Worm (Caenorhabditis elegans): Measurements from ENCODE around the gene gta-1.

Gene gta-1

DNA sequence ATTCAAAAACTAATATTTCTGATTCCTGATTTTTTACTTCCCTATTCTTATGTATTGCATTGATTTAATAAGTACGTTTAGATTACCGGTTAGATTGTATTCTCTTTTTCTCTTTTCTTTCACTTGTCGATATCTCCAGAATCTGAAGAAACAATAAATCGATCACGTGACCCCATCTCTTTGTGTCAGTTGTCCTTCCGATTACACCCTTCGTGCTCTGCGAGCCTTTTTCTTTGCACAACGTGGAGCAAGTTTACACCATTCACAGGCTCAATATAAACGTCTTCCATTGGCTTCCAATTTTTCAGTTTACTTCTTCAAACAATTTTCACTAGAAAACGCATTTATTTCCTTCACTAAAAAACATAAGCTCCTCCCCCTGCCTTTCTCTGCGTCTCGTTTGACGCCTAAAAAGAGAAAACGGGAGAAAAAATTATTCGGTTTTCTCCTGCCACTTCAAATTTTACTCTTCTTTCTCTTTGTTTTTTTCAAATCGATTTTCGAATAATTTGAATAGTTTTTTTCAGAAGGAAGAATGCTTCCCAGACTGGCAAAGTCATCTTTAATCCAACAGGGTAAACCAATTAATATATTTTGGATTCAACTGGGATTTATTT lies at the start of gene gta-1:
gta-1 (plus strand) TSS at position 528 of the 617 bp plus-strand sequence.
- TF ChIP-seq lag-1 (GFP tag; IDR thresholded peaks at IDR 0.05) (no peak), atf-7 (tag; optimal IDR thresholded peaks at IDR 0.05) (no peak), ama-1 (optimal IDR thresholded peaks at IDR 0.05) (peak; percentile 50), ama-1 (GFP tag; optimal IDR thresholded peaks at IDR 0.05) (no peak), F33H1.4 (GFP tag; IDR thresholded peaks at IDR 0.05) (no peak), F55B11.4 (tag; optimal IDR thresholded peaks at IDR 0.05; ENCODE audit: borderline replicate concordance, insufficient read depth) (no peak), K12H6.12 (tag; optimal IDR thresholded peaks at IDR 0.05) (no peak), xnd-1 (tag; optimal IDR thresholded peaks at IDR 0.05) (no peak), him-1 (tag; optimal IDR thresholded peaks at IDR 0.05) (no peak), ccch-3 (GFP tag; optimal IDR thresholded peaks at IDR 0.05) (no peak), cebp-1 (GFP tag; IDR thresholded peaks at IDR 0.05) (no peak), cebp-1 (tag; optimal IDR thresholded peaks at IDR 0.05) (peak; percentile 15), madf-6 (GFP tag; IDR thresholded peaks at IDR 0.05) (no peak), zim-3 (tag; optimal IDR thresholded peaks at IDR 0.05) (no peak), egl-18 (GFP tag; IDR thresholded peaks at IDR 0.05) (no peak), Y95B8A.8 (GFP tag; IDR thresholded peaks at IDR 0.05) (no peak), Y79H2A.3 (GFP tag; conservative IDR thresholded peaks at IDR 0.05) (no peak)

DNA sequence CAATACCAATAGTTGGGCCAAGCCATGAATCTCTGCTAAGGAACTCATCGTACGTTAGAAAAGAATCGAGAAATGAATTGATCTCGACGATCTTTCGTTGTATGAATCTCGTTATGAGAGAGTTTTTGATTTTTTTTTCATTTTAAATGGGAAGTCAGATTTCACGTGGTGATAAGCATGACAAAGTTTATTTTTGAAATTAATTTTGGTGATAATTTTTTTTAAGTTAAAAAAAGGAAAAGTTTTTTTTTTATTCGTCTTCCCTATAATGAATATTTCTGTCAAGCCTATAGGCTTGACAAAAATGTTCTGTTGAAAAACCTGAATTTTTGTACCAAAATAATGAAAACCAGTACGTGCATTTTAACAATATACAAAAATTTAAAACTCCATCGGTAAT lies 44.6 kb upstream of the gta-1 start, which contains the start of gene K08F4.5:
K08F4.5 (minus strand) TSS at position 101 of the 400 bp plus-strand sequence.
- TF ChIP-seq F33H1.4 (GFP tag; IDR thresholded peaks at IDR 0.05): no peak

DNA sequence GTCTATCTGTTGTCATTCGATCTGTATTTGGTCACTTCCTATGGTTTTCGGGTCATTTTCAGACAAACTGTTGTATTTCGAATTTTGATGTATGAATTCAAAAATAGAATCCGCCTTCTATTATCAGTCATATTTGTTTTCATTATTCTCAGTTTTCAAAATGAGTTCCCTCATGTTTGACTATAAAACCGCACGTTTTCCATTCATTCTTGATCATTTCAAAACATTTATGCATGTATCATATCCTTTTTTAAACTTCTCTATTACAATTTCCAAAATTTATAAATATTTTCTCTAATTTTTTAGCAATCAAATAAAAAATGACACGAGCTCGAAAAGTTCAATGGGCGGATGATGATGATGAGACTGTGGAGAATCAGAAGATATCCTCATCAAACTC lies 42.7 kb upstream of the gta-1 start, which contains the start of gene K08F4.12:
K08F4.12 (plus strand) TSS at position 301 of the 400 bp plus-strand sequence.
- TF ChIP-seq lir-1 (GFP tag; conservative IDR thresholded peaks at IDR 0.05) (no peak), F37B4.10 (GFP tag; IDR thresholded peaks at IDR 0.05) (no peak), Y53G8AR.9 (GFP tag; conservative IDR thresholded peaks at IDR 0.05) (no peak), atf-7 (tag; optimal IDR thresholded peaks at IDR 0.05) (no peak), him-1 (tag; optimal IDR thresholded peaks at IDR 0.05) (no peak), lsl-1 (GFP tag; optimal IDR thresholded peaks at IDR 0.05) (no peak), attf-5 (GFP tag; optimal IDR thresholded peaks at IDR 0.05) (no peak), egl-18 (GFP tag; IDR thresholded peaks at IDR 0.05) (no peak)

DNA sequence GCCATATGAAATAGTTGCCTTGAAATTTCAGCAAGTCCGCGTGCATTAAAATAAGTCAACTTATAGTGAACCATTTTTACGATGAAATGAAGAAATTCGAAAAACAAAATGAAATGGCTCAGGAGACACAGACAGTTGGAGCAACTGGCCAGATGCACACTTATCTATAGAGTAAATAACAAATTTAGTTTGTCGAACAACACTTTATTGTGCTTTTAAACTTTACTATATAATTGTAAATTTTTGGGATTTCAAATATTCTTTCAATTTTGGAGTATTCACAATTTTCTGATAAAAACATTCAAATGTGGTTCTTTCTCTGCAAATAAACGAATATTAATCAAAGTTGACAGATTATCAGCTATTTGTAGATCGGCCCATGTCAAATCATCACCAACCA lies 40.3 kb upstream of the gta-1 start, which contains the start of gene gst-3:
gst-3 (minus strand) TSS at position 101 of the 400 bp plus-strand sequence.
- TF ChIP-seq lsl-1 (GFP tag; optimal IDR thresholded peaks at IDR 0.05): no peak

DNA sequence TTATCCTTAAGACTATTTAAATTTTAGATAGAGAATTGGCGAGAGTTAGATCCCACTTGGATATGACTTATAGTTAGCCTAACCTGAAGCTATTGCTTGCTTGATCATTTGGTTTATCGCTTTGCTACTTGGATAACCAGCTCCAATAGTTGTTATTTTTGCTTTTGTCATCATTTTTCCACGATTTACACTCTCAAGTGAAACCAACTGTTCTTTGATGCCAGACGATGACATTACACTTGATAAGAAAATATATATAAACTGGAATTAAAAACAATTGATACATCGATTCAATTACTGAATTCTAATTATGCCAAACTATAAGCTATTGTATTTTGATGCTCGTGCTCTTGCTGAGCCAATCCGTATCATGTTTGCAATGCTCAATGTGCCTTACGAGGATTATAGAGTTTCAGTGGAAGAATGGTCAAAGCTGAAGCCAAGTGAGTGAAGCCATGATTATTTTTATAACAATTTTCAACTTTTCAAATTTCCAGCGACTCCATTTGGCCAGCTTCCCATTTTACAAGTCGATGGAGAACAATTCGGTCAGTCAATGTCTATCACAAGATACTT lies 38.4 kb upstream of the gta-1 start, which contains the start of the genes gst-2, gst-4 and dhs-12:
gst-2 (minus strand) TSS at position 132 of the 576 bp plus-strand sequence.
gst-4 (plus strand) TSS at position 296 of the 576 bp plus-strand sequence.
dhs-12 (plus strand) TSS at position 526 of the 576 bp plus-strand sequence.
- TF ChIP-seq zfh-2 (GFP tag; conservative IDR thresholded peaks at IDR 0.05) (no peak), ama-1 (optimal IDR thresholded peaks at IDR 0.05) (no peak), ama-1 (GFP tag; optimal IDR thresholded peaks at IDR 0.05) (no peak), ceh-58 (GFP tag; IDR thresholded peaks at IDR 0.05) (no peak)

DNA sequence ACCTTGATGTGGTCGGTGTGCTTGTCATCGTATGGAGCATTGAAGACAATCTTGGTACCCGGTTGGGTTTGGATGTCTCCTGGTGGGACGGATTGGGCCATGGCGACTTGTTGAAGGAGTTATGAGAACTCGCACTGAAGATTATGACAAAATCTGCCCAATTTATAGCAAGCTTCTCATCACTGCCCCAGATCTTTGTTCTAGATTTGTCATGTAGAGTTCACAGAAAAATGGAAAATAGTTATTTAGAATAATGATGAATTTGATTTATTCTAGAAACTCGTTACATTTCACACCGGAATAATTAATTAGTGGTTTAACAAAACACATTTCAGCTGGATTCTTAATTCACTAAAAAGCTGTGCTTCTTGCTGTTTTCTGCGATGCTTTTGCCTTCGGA lies 36.8 kb upstream of the gta-1 start, which contains the start of gene msp-38:
msp-38 (minus strand) TSS at position 101 of the 400 bp plus-strand sequence.
- TF ChIP-seq nfya-2 (GFP tag; IDR thresholded peaks at IDR 0.05) (no peak), F33H1.4 (GFP tag; IDR thresholded peaks at IDR 0.05) (no peak), rpc-1 (optimal IDR thresholded peaks at IDR 0.05) (no peak), rpc-1 (tag; optimal IDR thresholded peaks at IDR 0.05) (no peak), lsy-27 (tag; optimal IDR thresholded peaks at IDR 0.05; ENCODE audit: borderline replicate concordance, insufficient read depth) (no peak), hmg-1.2 (GFP tag; IDR thresholded peaks at IDR 0.05) (no peak), C06A6.2 (GFP tag; conservative IDR thresholded peaks at IDR 0.05) (no peak), repo-1 (tag; optimal IDR thresholded peaks at IDR 0.05) (no peak), nhr-27 (tag; optimal IDR thresholded peaks at IDR 0.05) (no peak), let-526 (GFP tag; IDR thresholded peaks at IDR 0.05) (no peak), nhr-90 (tag; optimal IDR thresholded peaks at IDR 0.05) (no peak), lin-35 (GFP tag; optimal IDR thresholded peaks at IDR 0.05) (no peak), ceh-91 (GFP tag; IDR thresholded peaks at IDR 0.05) (no peak), chd-7 (tag; optimal IDR thresholded peaks at IDR 0.05) (no peak)

All from whole organism, young adult.